Worm (Caenorhabditis elegans) whole organism, late embryonic: Measurements from ENCODE around the gene C33G8.13.

Source experiments
- ceh-22 ChIP-seq: sonication (generic microtip); optimal IDR thresholded peaks from 2 replicates; lab custom pipeline; 2017; ENCODE audit warnings: missing biosample characterization, missing genetic modification characterization
- lim-6 ChIP-seq: sonication (generic microtip); optimal IDR thresholded peaks from 2 replicates; lab custom pipeline; 2016; ENCODE audit warnings: missing genetic modification characterization, missing compliant biosample characterization
- nhr-11 ChIP-seq: fragments of 150-350 bp; optimal IDR thresholded peaks from 2 replicates; lab custom pipeline; 2014; ENCODE audit warnings: missing biosample characterization, missing genetic modification characterization
- odd-2 ChIP-seq: sonication (generic microtip); optimal IDR thresholded peaks from 2 replicates; lab custom pipeline; 2017; ENCODE audit warnings: antibody characterized with exemption, mild to moderate bottlenecking, missing genetic modification characterization, missing compliant biosample characterization
- pqm-1 ChIP-seq: sonication (generic microtip); optimal IDR thresholded peaks from 2 replicates; lab custom pipeline; 2016; ENCODE audit warnings: missing genetic modification characterization, missing compliant biosample characterization
- sox-4 ChIP-seq: sonication (generic microtip); optimal IDR thresholded peaks from 2 replicates; lab custom pipeline; 2017; ENCODE audit warnings: mild to moderate bottlenecking, missing genetic modification characterization, inconsistent platforms, missing compliant biosample characterization
- unc-42 ChIP-seq: sonication (generic microtip); optimal IDR thresholded peaks from 2 replicates; lab custom pipeline; 2016; ENCODE audit warnings: missing genotype, missing genetic modification characterization, missing compliant biosample characterization

ce11 chrV:7050153-7050552 is 34.4 kb upstream of the C33G8.13 start:
- TF ChIP-seq lim-6 (no peak), nhr-11 (tag; lab: Kevin White, UChicago) (no peak), pqm-1 (tag; lab: Kevin White, UChicago) (no peak), unc-42 (no peak), odd-2 (tag; lab: Kevin White, UChicago) (no peak), ceh-22 (tag; lab: Kevin White, UChicago) (no peak), sox-4 (no peak)
